Worm (Caenorhabditis elegans) whole organism, late embryonic: ENCODE data around the gene ZC13.1.

Source experiments
- F13H6.1 ChIP-seq: sonication (generic microtip); optimal IDR thresholded peaks from 2 replicates; lab custom pipeline; 2016; ENCODE audit warnings: missing genetic modification characterization, missing compliant biosample characterization
- nfya-1 ChIP-seq: sonication (generic microtip); optimal IDR thresholded peaks from 2 replicates; lab custom pipeline; 2017; ENCODE audit warnings: missing genetic modification characterization, mild to moderate bottlenecking, missing compliant biosample characterization, antibody characterized with exemption, moderate library complexity
- pax-1 ChIP-seq: fragments of 150-350 bp; optimal IDR thresholded peaks from 2 replicates; lab custom pipeline; 2014; ENCODE audit warnings: missing biosample characterization, missing genetic modification characterization
- syd-9 ChIP-seq: sonication (generic microtip); optimal IDR thresholded peaks from 2 replicates; lab custom pipeline; 2016; ENCODE audit warnings: mild to moderate bottlenecking, missing genetic modification characterization, moderate library complexity, missing compliant biosample characterization

DNA sequence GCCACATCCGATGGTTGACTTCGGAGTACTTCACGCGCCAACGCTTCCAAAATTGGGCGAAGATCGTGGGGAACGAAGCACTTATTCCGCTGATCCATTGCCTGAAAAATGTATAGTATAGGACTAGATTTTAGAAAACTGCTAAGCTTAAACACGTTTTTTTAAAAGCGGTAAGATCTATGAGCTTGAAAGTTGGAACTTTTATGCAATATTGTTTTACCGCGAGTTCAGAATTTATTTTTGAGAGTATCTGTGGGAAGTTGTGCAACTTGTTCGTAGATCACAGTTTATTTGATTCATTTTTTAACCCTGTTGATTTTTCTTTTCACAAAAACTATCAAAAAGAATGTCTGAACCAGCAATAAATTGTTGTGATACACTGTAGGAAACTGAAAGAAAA lies 35.6 kb upstream of the ZC13.1 start, which contains the start of gene F39H12.3:
- TF ChIP-seq syd-9 (tag; lab: Kevin White, UChicago): no peak
- TF ChIP-seq F13H6.1: no peak
- no peak for TF ChIP-seq pax-1 (tag; lab: Kevin White, UChicago)
- no peak for TF ChIP-seq nfya-1
